Fruit fly (Drosophila melanogaster) whole organism, embryonic: ENCODE measurements around the gene CG4041.

Experiments
- Asciz ChIP-seq: fragments of 200-800 bp; sonication (Bioruptor generic); optimal IDR thresholded peaks from 2 replicates; lab custom pipeline; 2017; ENCODE audit warnings: missing biosample characterization, mild to moderate bottlenecking, missing genetic modification characterization, missing genetic modification reagents
- CG10366 ChIP-seq: fragments of 200-800 bp; sonication (Bioruptor generic); IDR thresholded peaks from 2 replicates; pipeline ENCODE4 v1.3.6; 2022; ENCODE audit warnings: missing biosample characterization, missing genetic modification characterization
- CG11398 ChIP-seq: fragments of 200-800 bp; sonication (Bioruptor generic); optimal IDR thresholded peaks from 2 replicates; lab custom pipeline; 2016; ENCODE audit warnings: missing biosample characterization, missing genetic modification characterization
- CG12391 ChIP-seq: fragments of 200-800 bp; sonication (Bioruptor generic); optimal IDR thresholded peaks from 3 replicates; lab custom pipeline; 2018; ENCODE audit warnings: missing biosample characterization, mild to moderate bottlenecking, missing genetic modification characterization, moderate library complexity
- CG12942 ChIP-seq: fragments of 200-800 bp; sonication (Bioruptor generic); optimal IDR thresholded peaks from 3 replicates; lab custom pipeline; 2016; ENCODE audit warnings: missing biosample characterization, missing genetic modification characterization
- CG13775 ChIP-seq: fragments of 200-800 bp; sonication (Bioruptor generic); optimal IDR thresholded peaks from 3 replicates; lab custom pipeline; 2017; ENCODE audit warnings: missing biosample characterization, mild to moderate bottlenecking, missing genetic modification characterization
- CG15269 ChIP-seq: fragments of 200-800 bp; sonication (Bioruptor generic); optimal IDR thresholded peaks from 2 replicates; lab custom pipeline; 2018; ENCODE audit warnings: missing biosample characterization, mild to moderate bottlenecking, missing genetic modification characterization, moderate library complexity
- CG1529 ChIP-seq: fragments of 200-800 bp; sonication (Bioruptor generic); optimal IDR thresholded peaks from 3 replicates; lab custom pipeline; 2018; ENCODE audit warnings: missing biosample characterization, missing genetic modification characterization
- CG15601 ChIP-seq: fragments of 200-800 bp; sonication (Bioruptor generic); optimal IDR thresholded peaks from 3 replicates; lab custom pipeline; 2019; ENCODE audit warnings: missing biosample characterization, mild to moderate bottlenecking, missing genetic modification characterization, moderate library complexity
- CG15696 ChIP-seq: fragments of 200-800 bp; sonication (Bioruptor generic); optimal IDR thresholded peaks from 2 replicates; lab custom pipeline; 2019; ENCODE audit warnings: missing biosample characterization, mild to moderate bottlenecking, missing genetic modification characterization, moderate library complexity
- CG17361 ChIP-seq: fragments of 200-800 bp; sonication (Bioruptor generic); IDR thresholded peaks from 3 replicates; pipeline ENCODE4 v1.3.6; 2022; ENCODE audit warnings: missing biosample characterization, missing genetic modification characterization
- CG17385 ChIP-seq: fragments of 200-800 bp; sonication (Bioruptor generic); optimal IDR thresholded peaks from 3 replicates; lab custom pipeline; 2018; ENCODE audit warnings: missing biosample characterization, mild to moderate bottlenecking, missing genetic modification characterization
- CG18764 ChIP-seq: fragments of 200-800 bp; sonication (Bioruptor generic); optimal IDR thresholded peaks from 3 replicates; lab custom pipeline; 2016; ENCODE audit warnings: missing biosample characterization, missing genetic modification characterization
- CG2129 ChIP-seq: fragments of 200-800 bp; sonication (Bioruptor generic); IDR thresholded peaks from 2 replicates; pipeline ENCODE4 v1.3.6; 2022; ENCODE audit warnings: missing biosample characterization, missing genetic modification characterization; ENCODE audit not compliant: partially characterized antibody
- CG2889 ChIP-seq: fragments of 200-800 bp; sonication (Bioruptor generic); IDR thresholded peaks from 3 replicates; pipeline ENCODE4 v1.3.6; 2022; ENCODE audit warnings: missing biosample characterization, missing genetic modification characterization
- CG3065 ChIP-seq: fragments of 200-800 bp; sonication (Bioruptor generic); optimal IDR thresholded peaks from 2 replicates; lab custom pipeline; 2016; ENCODE audit warnings: missing biosample characterization, missing genetic modification characterization
- CG34422 ChIP-seq: fragments of 200-800 bp; sonication (Bioruptor generic); IDR thresholded peaks from 3 replicates; pipeline ENCODE4 v1.3.6; 2022; ENCODE audit warnings: missing biosample characterization, missing genetic modification characterization
- CG5245 ChIP-seq: fragments of 200-800 bp; sonication (Bioruptor generic); optimal IDR thresholded peaks from 3 replicates; lab custom pipeline; 2016; ENCODE audit warnings: missing biosample characterization, missing genetic modification characterization
- CG5953 ChIP-seq: fragments of 200-800 bp; sonication (Bioruptor generic); IDR thresholded peaks from 2 replicates; pipeline ENCODE4 v1.3.6; 2022; ENCODE audit warnings: missing biosample characterization, missing genetic modification characterization
- CG6813 ChIP-seq: fragments of 200-800 bp; sonication (Bioruptor generic); optimal IDR thresholded peaks from 2 replicates; lab custom pipeline; 2017; ENCODE audit warnings: missing biosample characterization, missing genetic modification characterization, mild to moderate bottlenecking, moderate library complexity, missing genetic modification reagents
- CG7271 ChIP-seq: fragments of 200-800 bp; sonication (Bioruptor generic); optimal IDR thresholded peaks from 2 replicates; lab custom pipeline; 2018; ENCODE audit warnings: missing biosample characterization, mild to moderate bottlenecking, missing genetic modification characterization, moderate library complexity
- CG7928 ChIP-seq: fragments of 200-800 bp; sonication (Bioruptor generic); optimal IDR thresholded peaks from 2 replicates; lab custom pipeline; 2017; ENCODE audit warnings: missing biosample characterization, mild to moderate bottlenecking, missing genetic modification characterization
- CG8281 ChIP-seq: fragments of 200-800 bp; sonication (Bioruptor generic); optimal IDR thresholded peaks from 2 replicates; lab custom pipeline; 2018; ENCODE audit warnings: missing biosample characterization, mild to moderate bottlenecking, missing genetic modification characterization, moderate library complexity
- Fer1 ChIP-seq: fragments of 200-800 bp; sonication (Bioruptor generic); optimal IDR thresholded peaks from 2 replicates; lab custom pipeline; 2017; ENCODE audit warnings: missing biosample characterization, mild to moderate bottlenecking, missing genetic modification characterization
- Hsf ChIP-seq: fragments of 200-800 bp; sonication (Bioruptor generic); optimal IDR thresholded peaks from 3 replicates; lab custom pipeline; 2016; ENCODE audit warnings: missing biosample characterization, missing genetic modification characterization
- Med ChIP-seq: fragments of 200-800 bp; sonication (Bioruptor generic); peaks from one replicate; lab custom pipeline; 2016; ENCODE audit warnings: missing biosample characterization, missing genetic modification characterization, mild to moderate bottlenecking, inconsistent platforms, moderate library complexity
- Nf-YB ChIP-seq: fragments of 200-800 bp; sonication (Bioruptor generic); optimal IDR thresholded peaks from 3 replicates; lab custom pipeline; 2019; ENCODE audit warnings: missing biosample characterization, mild to moderate bottlenecking, missing genetic modification characterization, moderate library complexity
- Optix ChIP-seq: fragments of 200-800 bp; sonication (Bioruptor generic); IDR thresholded peaks from 3 replicates; pipeline ENCODE4 v1.3.6; 2022; ENCODE audit warnings: missing biosample characterization, missing genetic modification characterization
- Poxn ChIP-seq: fragments of 200-800 bp; sonication (Bioruptor generic); IDR thresholded peaks from 2 replicates; pipeline ENCODE4 v1.3.6; 2022; ENCODE audit warnings: missing biosample characterization, missing genetic modification characterization
- YL-1 ChIP-seq: fragments of 200-800 bp; sonication (Bioruptor generic); optimal IDR thresholded peaks from 3 replicates; lab custom pipeline; 2017; ENCODE audit warnings: missing biosample characterization, mild to moderate bottlenecking, missing genetic modification characterization
- amos ChIP-seq: fragments of 200-800 bp; sonication (Bioruptor generic); IDR thresholded peaks from 2 replicates; pipeline ENCODE4 v1.3.6; 2022; ENCODE audit warnings: missing biosample characterization, missing genetic modification characterization; ENCODE audit not compliant: partially characterized antibody
- cato ChIP-seq: fragments of 200-800 bp; sonication (Bioruptor generic); optimal IDR thresholded peaks from 2 replicates; lab custom pipeline; 2016; ENCODE audit warnings: missing biosample characterization, missing genetic modification characterization, borderline replicate concordance
- chinmo ChIP-seq: fragments of 200-800 bp; sonication (Bioruptor generic); IDR thresholded peaks from 4 replicates; pipeline ENCODE4 v1.3.6; 2022; ENCODE audit warnings: missing biosample characterization, missing genetic modification characterization; ENCODE audit not compliant: partially characterized antibody
- chn ChIP-seq: fragments of 200-800 bp; sonication (Bioruptor generic); optimal IDR thresholded peaks from 2 replicates; lab custom pipeline; 2016; ENCODE audit warnings: missing biosample characterization, missing genetic modification characterization
- dysf ChIP-seq: fragments of 200-800 bp; sonication (Bioruptor generic); IDR thresholded peaks from 3 replicates; pipeline ENCODE4 v1.3.6; 2022; ENCODE audit warnings: missing biosample characterization, missing genetic modification characterization
- hb ChIP-seq: fragments of 200-800 bp; sonication (Bioruptor generic); IDR thresholded peaks from 3 replicates; pipeline ENCODE4 v1.3.6; 2022; ENCODE audit warnings: missing biosample characterization, missing genetic modification characterization; ENCODE audit not compliant: partially characterized antibody
- ind ChIP-seq: fragments of 200-800 bp; sonication (Bioruptor generic); optimal IDR thresholded peaks from 3 replicates; lab custom pipeline; 2016; ENCODE audit warnings: missing biosample characterization, missing genetic modification characterization
- kah ChIP-seq: fragments of 200-800 bp; sonication (Bioruptor generic); optimal IDR thresholded peaks from 2 replicates; lab custom pipeline; 2018; ENCODE audit warnings: missing biosample characterization, mild to moderate bottlenecking, missing genetic modification characterization
- kni ChIP-seq: fragments of 200-800 bp; sonication (Bioruptor generic); optimal IDR thresholded peaks from 3 replicates; lab custom pipeline; 2017; ENCODE audit warnings: mild to moderate bottlenecking, missing biosample characterization, missing genetic modification reagents, missing genetic modification characterization
- lab ChIP-seq: fragments of 200-800 bp; sonication (Bioruptor generic); optimal IDR thresholded peaks from 3 replicates; lab custom pipeline; 2017; ENCODE audit warnings: missing biosample characterization, missing genetic modification characterization, mild to moderate bottlenecking, moderate library complexity, missing genetic modification reagents
- luna ChIP-seq: fragments of 200-800 bp; sonication (Bioruptor generic); optimal IDR thresholded peaks from 2 replicates; lab custom pipeline; 2016; ENCODE audit warnings: missing biosample characterization, missing genetic modification characterization
- nmo ChIP-seq: fragments of 200-800 bp; sonication (Bioruptor generic); optimal IDR thresholded peaks from 2 replicates; lab custom pipeline; 2018; ENCODE audit warnings: missing biosample characterization, mild to moderate bottlenecking, missing genetic modification characterization, moderate library complexity
- pita ChIP-seq: fragments of 200-800 bp; sonication (Bioruptor generic); optimal IDR thresholded peaks from 2 replicates; lab custom pipeline; 2017; ENCODE audit warnings: missing biosample characterization, mild to moderate bottlenecking, missing genetic modification characterization
- pnt ChIP-seq: fragments of 200-800 bp; sonication (Bioruptor generic); optimal IDR thresholded peaks from 3 replicates; lab custom pipeline; 2016; ENCODE audit warnings: missing biosample characterization, missing genetic modification characterization
- pzg ChIP-seq: fragments of 200-800 bp; sonication (Bioruptor generic); optimal IDR thresholded peaks from 3 replicates; lab custom pipeline; 2018; ENCODE audit warnings: missing biosample characterization, mild to moderate bottlenecking, missing genetic modification characterization, moderate library complexity
- scrt ChIP-seq: fragments of 200-800 bp; sonication (Bioruptor generic); optimal IDR thresholded peaks from 2 replicates; lab custom pipeline; 2018; ENCODE audit warnings: missing biosample characterization, mild to moderate bottlenecking, missing genetic modification characterization, moderate library complexity
- sens ChIP-seq: fragments of 200-800 bp; sonication (Bioruptor generic); peaks from one replicate; lab custom pipeline; 2016; ENCODE audit warnings: missing biosample characterization, missing genetic modification characterization
- sqz ChIP-seq: fragments of 200-800 bp; sonication (Bioruptor generic); optimal IDR thresholded peaks from 3 replicates; lab custom pipeline; 2018; ENCODE audit warnings: missing biosample characterization, mild to moderate bottlenecking, missing genetic modification characterization
- tap ChIP-seq: fragments of 200-800 bp; optimal IDR thresholded peaks from 3 replicates; lab custom pipeline; 2019; ENCODE audit warnings: missing biosample characterization, mild to moderate bottlenecking, missing genetic modification characterization, moderate library complexity
- tna ChIP-seq: fragments of 200-800 bp; sonication (Bioruptor generic); IDR thresholded peaks from 2 replicates; pipeline ENCODE4 v1.3.6; 2022; ENCODE audit warnings: missing biosample characterization, missing genetic modification characterization; ENCODE audit not compliant: partially characterized antibody
- wdn ChIP-seq: fragments of 200-800 bp; sonication (Bioruptor generic); IDR thresholded peaks from 2 replicates; pipeline ENCODE4 v1.3.6; 2022; ENCODE audit warnings: missing biosample characterization, missing genetic modification characterization

The CG4041 gene

DNA sequence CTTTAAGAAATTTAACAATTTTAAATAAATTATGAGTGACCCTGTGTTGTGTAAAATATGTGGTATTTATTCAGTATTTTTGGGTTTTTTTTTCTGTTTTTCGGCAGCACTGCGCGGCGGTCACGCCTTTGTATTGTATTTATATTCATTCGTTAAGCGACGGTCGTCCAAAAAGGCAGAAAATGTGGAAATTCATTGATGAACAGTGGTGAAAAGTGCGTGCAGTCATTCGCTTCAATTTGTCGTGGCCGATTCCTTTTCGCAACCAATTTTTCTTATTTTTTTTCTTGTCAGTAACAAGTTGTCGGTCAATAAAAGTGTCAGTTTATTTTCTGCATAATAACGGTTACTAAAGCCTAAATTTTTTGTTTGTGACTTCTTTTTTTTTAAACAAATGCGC is 20.7 kb upstream of the CG4041 start, which contains the start of gene Ptp4E (continued):
- TF ChIP-seq Optix (GFP tag; lab: Robert Waterston, UW): no peak
- TF ChIP-seq CG15601: no peak
- TF ChIP-seq tap (tag; lab: Kevin White, UChicago): no peak
- no peak for TF ChIP-seq CG15696 (tag; lab: Kevin White, UChicago)
- no peak for TF ChIP-seq kah (GFP tag; lab: Kevin White, UChicago)
- TF ChIP-seq YL-1 (GFP tag; lab: Kevin White, UChicago): peak; percentile 18
- TF ChIP-seq hb (GFP tag; lab: Robert Waterston, UW): no peak
- TF ChIP-seq luna (GFP tag; lab: Kevin White, UChicago): no peak
- TF ChIP-seq dysf: no peak
- no peak for TF ChIP-seq CG18764
- no peak for TF ChIP-seq CG11398 (GFP tag; lab: Kevin White, UChicago)
- TF ChIP-seq pzg (GFP tag; lab: Kevin White, UChicago): peak; percentile 44
- no peak for TF ChIP-seq CG13775
- TF ChIP-seq sens (GFP tag; lab: Kevin White, UChicago): peak; percentile 86
- no peak for TF ChIP-seq Poxn (GFP tag; lab: Robert Waterston, UW)
- no peak for TF ChIP-seq CG5953 (GFP tag; lab: Robert Waterston, UW)
- TF ChIP-seq sqz: no peak
- TF ChIP-seq wdn (GFP tag; lab: Robert Waterston, UW): no peak
- no peak for TF ChIP-seq Hsf
- no peak for TF ChIP-seq CG17361 (GFP tag; lab: Robert Waterston, UW)
- TF ChIP-seq ind (GFP tag; lab: Kevin White, UChicago): no peak
- 0 out of 4 replicates have a peak, but pooled peaks have one; percentile 20 for TF ChIP-seq chinmo (GFP tag; lab: Robert Waterston, UW)
- TF ChIP-seq CG34422 (GFP tag; lab: Robert Waterston, UW): 0 out of 3 replicates have a peak, but pooled peaks have one; percentile 25
- no peak for TF ChIP-seq pnt (GFP tag; lab: Kevin White, UChicago)
- TF ChIP-seq CG2889 (GFP tag; lab: Robert Waterston, UW): no peak
- no peak for TF ChIP-seq chn
- TF ChIP-seq pita: no peak
- TF ChIP-seq CG7271: no peak
- no peak for TF ChIP-seq CG15269 (tag; lab: Kevin White, UChicago)
- no peak for TF ChIP-seq tna (GFP tag; lab: Robert Waterston, UW)
- TF ChIP-seq lab (GFP tag; lab: Kevin White, UChicago): peak; percentile 4
- no peak for TF ChIP-seq CG2129 (GFP tag; lab: Robert Waterston, UW)
- TF ChIP-seq CG10366 (GFP tag; lab: Robert Waterston, UW): no peak
- no peak for TF ChIP-seq Nf-YB (GFP tag; lab: Kevin White, UChicago)
- no peak for TF ChIP-seq CG12942 (GFP tag; lab: Kevin White, UChicago)
- peak; percentile 29 for TF ChIP-seq scrt
- TF ChIP-seq CG8281 (tag; lab: Kevin White, UChicago): no peak
- TF ChIP-seq kni (GFP tag; lab: Kevin White, UChicago): no peak
- TF ChIP-seq CG3065: no peak
- no peak for TF ChIP-seq nmo (GFP tag; lab: Kevin White, UChicago)
- peak; percentile 16 for TF ChIP-seq Asciz (GFP tag; lab: Kevin White, UChicago)
- TF ChIP-seq Fer1 (GFP tag; lab: Kevin White, UChicago): peak; percentile 3
- TF ChIP-seq cato (GFP tag; lab: Kevin White, UChicago): no peak
- TF ChIP-seq amos (GFP tag; lab: Robert Waterston, UW): peak; percentile 38; the same call in 1 of the 2 replicates
- TF ChIP-seq CG12391: no peak
- TF ChIP-seq CG5245 (GFP tag; lab: Kevin White, UChicago): no peak
- TF ChIP-seq CG17385 (GFP tag; lab: Kevin White, UChicago): no peak
- TF ChIP-seq CG7928 (GFP tag; lab: Kevin White, UChicago): no peak
- TF ChIP-seq CG6813 (GFP tag; lab: Kevin White, UChicago): no peak
- TF ChIP-seq Med (GFP tag; lab: Kevin White, UChicago): peak; percentile 66
- no peak for TF ChIP-seq CG1529 (GFP tag; lab: Kevin White, UChicago)
